Worm (Caenorhabditis elegans): ENCODE measurements around the gene nhr-280.
A peak's percentile ranks its signal among the peaks of the same experiment; 100 is the strongest.

DNA sequence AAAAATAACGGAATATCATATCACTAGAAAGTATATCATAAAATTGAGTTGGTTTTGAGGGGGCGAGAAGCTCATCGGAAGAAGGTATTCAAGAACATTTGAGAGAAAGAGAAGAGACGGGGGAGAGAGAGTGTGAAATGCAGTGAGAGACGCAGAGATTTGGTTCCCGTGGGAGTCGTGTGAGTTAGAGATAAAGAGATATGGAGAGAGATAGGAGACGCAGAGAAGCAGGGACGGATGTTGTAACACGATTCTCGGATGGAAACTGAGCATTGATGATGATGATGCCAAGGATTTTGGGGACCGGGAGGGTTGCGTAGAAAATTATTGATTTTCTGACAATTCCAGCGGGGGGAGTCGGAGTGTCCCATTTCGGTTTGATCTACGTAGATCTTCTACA is 34.4 kb downstream of the nhr-280 start:
- TF ChIP-seq ceh-6 (GFP tag; optimal IDR thresholded peaks at IDR 0.05) (no peak), K02D7.2 (tag; optimal IDR thresholded peaks at IDR 0.05) (no peak), ceh-30 (tag; optimal IDR thresholded peaks at IDR 0.05) (peak; percentile 21), pha-2 (tag; optimal IDR thresholded peaks at IDR 0.05) (no peak), nhr-11 (tag; optimal IDR thresholded peaks at IDR 0.05) (no peak), lin-11 (tag; optimal IDR thresholded peaks at IDR 0.05) (no peak), ets-4 (tag; optimal IDR thresholded peaks at IDR 0.05) (no peak), unc-55 (GFP tag; optimal IDR thresholded peaks at IDR 0.05) (peak; percentile 55)

All from whole organism, late embryonic.